Fruit fly (Drosophila melanogaster): ENCODE results near the gene AP-1-2beta.

- TF ChIP-seq psq (optimal IDR thresholded peaks at IDR 0.05) (no peak), insv (optimal IDR thresholded peaks at IDR 0.05) (no peak), h (optimal IDR thresholded peaks at IDR 0.05) (no peak)
Measured at dm6 chrX:19704083-19704482, 26.7 kb upstream of the AP-1-2beta start, which contains the start of the genes CG14230 and CG14232.

All from Kc167 (cell line).